Fruit fly (Drosophila melanogaster): ENCODE data around the gene CG2217.

- TF ChIP-seq dimm (GFP tag; IDR thresholded peaks at IDR 0.05) (no peak), CG3995 (GFP tag; optimal IDR thresholded peaks at IDR 0.05) (no peak)
Measured at dm6 chr3R:30454442-30454841, 31.7 kb upstream of the CG2217 start.
